Worm (Caenorhabditis elegans): ENCODE measurements around the gene T02G5.7.
A peak's percentile ranks its signal among the peaks of the same experiment; 100 is the strongest.

T02G5.7 gene

DNA sequence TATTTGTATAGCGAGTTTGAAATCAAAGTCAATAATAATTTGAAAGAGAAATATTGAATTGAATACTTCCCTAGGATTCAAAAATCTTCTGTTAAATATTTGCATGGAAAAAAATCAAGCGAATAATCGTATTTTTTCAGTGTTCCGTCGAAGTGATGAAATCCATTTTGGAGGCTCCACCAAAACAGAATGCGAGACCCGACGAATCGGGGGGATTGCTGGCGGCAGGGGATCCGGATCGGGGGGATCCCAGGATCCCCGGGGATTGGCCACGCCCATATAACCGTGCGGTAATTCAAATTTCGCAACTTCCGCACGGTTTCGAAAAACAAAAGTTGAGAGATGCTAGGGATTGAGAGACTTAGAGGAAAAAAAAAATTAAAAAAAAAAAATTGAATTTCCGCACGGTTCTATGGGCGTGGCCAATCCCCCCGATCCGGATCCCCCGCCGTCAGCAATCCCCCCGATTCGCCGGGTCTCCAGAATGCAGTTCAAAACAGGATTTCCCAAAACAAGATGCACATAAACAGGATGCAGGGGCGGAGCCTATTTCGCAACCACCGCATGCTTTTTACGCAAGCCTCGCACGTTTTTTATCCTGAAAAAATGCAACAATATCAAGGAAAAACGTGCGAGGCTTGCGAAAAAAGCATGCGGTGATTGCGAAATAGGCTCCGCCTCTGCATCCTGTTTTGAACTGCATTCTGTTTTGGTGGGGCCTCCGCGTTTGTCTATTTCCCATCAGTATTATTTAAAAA is 47.4 kb downstream of the T02G5.7 start, which contains the start of gene F10E7.11:
F10E7.11 (minus strand) TSS at position 232 of the 758 bp plus-strand sequence.
- TF ChIP-seq nhr-12 (tag; optimal IDR thresholded peaks at IDR 0.05) = no peak
- TF ChIP-seq lsy-2 (tag; optimal IDR thresholded peaks at IDR 0.05) = peak in 1 of 2 experiments; percentile 55
- peak; percentile 82 for TF ChIP-seq sma-9 (GFP tag; optimal IDR thresholded peaks at IDR 0.05)
- TF ChIP-seq sma-9 (tag; optimal IDR thresholded peaks at IDR 0.05) = no peak
- peak; percentile 69 for TF ChIP-seq unc-55 (GFP tag; optimal IDR thresholded peaks at IDR 0.05)
- TF ChIP-seq ztf-4 (tag; optimal IDR thresholded peaks at IDR 0.05) = no peak
- peak; percentile 20 for TF ChIP-seq C34F6.9 (tag; optimal IDR thresholded peaks at IDR 0.05)
- peak; percentile 8 for TF ChIP-seq F13H6.1 (tag; optimal IDR thresholded peaks at IDR 0.05)

DNA sequence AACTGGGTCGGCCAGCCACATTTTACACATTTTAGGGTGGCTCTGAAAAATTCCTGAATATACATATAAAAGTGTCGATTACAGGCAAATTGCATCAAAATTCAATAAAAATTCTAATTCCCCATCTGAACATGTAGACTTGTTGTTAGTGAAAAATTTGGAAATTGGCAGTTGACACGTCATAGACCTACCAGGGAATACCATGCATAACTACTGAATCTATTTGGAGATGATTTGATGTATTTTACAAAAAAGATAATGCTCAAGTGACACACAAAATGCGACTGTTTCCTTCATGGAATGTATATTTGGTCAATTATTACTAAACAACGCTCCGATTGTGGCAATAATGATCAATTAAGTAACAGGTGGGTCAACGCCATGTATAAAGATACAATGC is 51.0 kb downstream of the T02G5.7 start, which contains the start of gene F10E7.1:
F10E7.1 (plus strand) TSS at position 301 of the 400 bp plus-strand sequence.
- TF ChIP-seq unc-62 (GFP tag; optimal IDR thresholded peaks at IDR 0.05) = no peak
